Fruit fly (Drosophila melanogaster) whole organism: ENCODE data around the gene CG14269.

Source experiments
- CG8478 ChIP-seq: fragments of >200 bp; optimal IDR thresholded peaks from 2 replicates; lab custom pipeline; 2018; ENCODE audit warnings: inconsistent platforms
- EcR ChIP-seq, 2 experiments: fragments of >200 bp; optimal IDR thresholded peaks; 2 replicates each; lab custom pipeline; 2017; ENCODE audit warnings: missing biosample characterization in 2 of 2, missing genetic modification characterization in 2 of 2, missing genetic modification reagents in 2 of 2

dm6 chrX:3424963-3425362, 10.6 kb downstream of the CG14269 start:
- TF ChIP-seq CG8478 (lab: Kevin White, UChicago) (no peak), EcR (GFP tag; optimal IDR thresholded peaks at IDR 0.05; lab: Kevin White, UChicago) (no peak)
